Worm (Caenorhabditis elegans) whole organism, L4/young adult: ENCODE measurements around the gene Y110A2AL.2.

Experiments used
- W03F9.2 ChIP-seq: fragments of 150-350 bp; optimal IDR thresholded peaks from 2 replicates; lab custom pipeline; 2014; ENCODE audit warnings: missing biosample characterization, missing genetic modification characterization
- dao-5 ChIP-seq: sonication (generic microtip); optimal IDR thresholded peaks from 2 replicates; lab custom pipeline; 2016; ENCODE audit warnings: missing genotype, missing genetic modification characterization, moderate library complexity, missing compliant biosample characterization
- him-1 ChIP-seq: sonication (generic microtip); optimal IDR thresholded peaks from 2 replicates; lab custom pipeline; 2016; ENCODE audit warnings: missing genotype, missing genetic modification reagents, missing genetic modification characterization, missing compliant biosample characterization

ce11 chrII:2894295-2894694, 26.5 kb downstream of the Y110A2AL.2 start, which contains the start of gene sqv-2:
- TF ChIP-seq him-1 (tag; lab: Kevin White, UChicago): no peak
- no peak for TF ChIP-seq dao-5
- no peak for TF ChIP-seq W03F9.2 (tag; lab: Kevin White, UChicago)
